Worm (Caenorhabditis elegans) whole organism, L4 larva: ENCODE results near the gene Y69E1A.5.
A peak's percentile ranks its signal among the peaks of the same experiment; 100 is the strongest.

Source experiments
- D1046.2 ChIP-seq: fragments of 200-800 bp; sonication (Bioruptor generic); IDR thresholded peaks from 2 replicates; pipeline ENCODE4 v1.3.6; 2022; ENCODE audit warnings: missing genetic modification characterization, missing compliant biosample characterization
- F44E2.7 ChIP-seq: fragments of 200-800 bp; sonication (Bioruptor generic); IDR thresholded peaks from 2 replicates; pipeline ENCODE4 v2.1.2; 2022; ENCODE audit warnings: missing genetic modification characterization, missing compliant biosample characterization
- Y105C5A.15 ChIP-seq: fragments of 200-800 bp; sonication (Bioruptor generic); IDR thresholded peaks from 2 replicates; pipeline ENCODE4 v1.3.6; 2022; ENCODE audit warnings: missing genetic modification characterization, missing compliant biosample characterization
- Y5F2A.4 ChIP-seq: fragments of 200-800 bp; sonication (Bioruptor generic); optimal IDR thresholded peaks from 2 replicates; lab custom pipeline; 2018; ENCODE audit warnings: mild to moderate bottlenecking, missing genetic modification characterization, missing compliant biosample characterization
- aha-1 ChIP-seq: fragments of 150-350 bp; peaks from one replicate; lab custom pipeline; 2014; ENCODE audit warnings: missing biosample characterization, missing genetic modification characterization
- ceh-20 ChIP-seq: fragments of 200-800 bp; sonication (Bioruptor generic); IDR thresholded peaks from 2 replicates; pipeline ENCODE4 v1.3.6; 2022; ENCODE audit warnings: missing genetic modification reagents, missing genetic modification characterization, missing compliant biosample characterization
- ceh-28 ChIP-seq: fragments of 150-350 bp; optimal IDR thresholded peaks from 2 replicates; lab custom pipeline; 2014; ENCODE audit warnings: missing biosample characterization, missing genetic modification reagents, missing genetic modification characterization
- ceh-32 ChIP-seq: sonication (generic microtip); optimal IDR thresholded peaks from 2 replicates; lab custom pipeline; 2016; ENCODE audit warnings: mild to moderate bottlenecking, missing genetic modification characterization, missing compliant biosample characterization; ENCODE audit not compliant: poor library complexity
- ctbp-1 ChIP-seq: fragments of 200-800 bp; sonication (Bioruptor generic); IDR thresholded peaks from 2 replicates; pipeline ENCODE4 v1.3.6; 2022; ENCODE audit warnings: missing genetic modification reagents, missing genetic modification characterization, missing compliant biosample characterization
- daf-16 ChIP-seq, 3 experiments: sonication (generic microtip); optimal IDR thresholded peaks; 2 replicates each; lab custom pipeline; 2016 to 2017; ENCODE audit warnings: missing genetic modification characterization in 3 of 3, missing genetic modification reagents in 3 of 3, mild to moderate bottlenecking in 2 of 3, missing compliant biosample characterization in 2 of 3, missing biosample characterization in 1 of 3, moderate library complexity in 1 of 3
- daf-19 ChIP-seq: fragments of 200-800 bp; sonication (Bioruptor generic); conservative IDR thresholded peaks from 2 replicates; pipeline ENCODE4 v1.3.6; 2022; ENCODE audit warnings: missing genetic modification characterization, missing compliant biosample characterization
- dmd-6 ChIP-seq: fragments of 200-800 bp; sonication (Bioruptor generic); IDR thresholded peaks from 2 replicates; pipeline ENCODE4 v1.3.6; 2022; ENCODE audit warnings: missing genetic modification reagents, missing genetic modification characterization, missing compliant biosample characterization
- dmd-8 ChIP-seq: fragments of 200-800 bp; sonication (Bioruptor generic); IDR thresholded peaks from 2 replicates; pipeline ENCODE4 v1.3.6; 2022; ENCODE audit warnings: missing genetic modification characterization, missing compliant biosample characterization
- dmd-9 ChIP-seq: fragments of 200-800 bp; sonication (Bioruptor generic); IDR thresholded peaks from 2 replicates; pipeline ENCODE4 v1.3.6; 2022; ENCODE audit warnings: missing genetic modification reagents, missing genetic modification characterization, missing compliant biosample characterization
- dve-1 ChIP-seq: sonication (generic microtip); optimal IDR thresholded peaks from 2 replicates; lab custom pipeline; 2017; ENCODE audit warnings: antibody characterized with exemption, mild to moderate bottlenecking, missing genetic modification characterization, missing compliant biosample characterization; ENCODE audit not compliant: insufficient read depth
- egl-43 ChIP-seq: fragments of 200-800 bp; sonication (Bioruptor generic); IDR thresholded peaks from 2 replicates; pipeline ENCODE4 v1.3.6; 2022; ENCODE audit warnings: missing genetic modification reagents, missing genetic modification characterization, missing compliant biosample characterization
- fkh-10 ChIP-seq: fragments of 150-350 bp; optimal IDR thresholded peaks from 2 replicates; lab custom pipeline; 2014; ENCODE audit warnings: missing biosample characterization, missing genetic modification reagents, missing genetic modification characterization
- hlh-11 ChIP-seq: fragments of 200-800 bp; sonication (Bioruptor generic); optimal IDR thresholded peaks from 2 replicates; lab custom pipeline; 2018; ENCODE audit warnings: mild to moderate bottlenecking, missing genetic modification characterization, missing compliant biosample characterization
- hlh-30 ChIP-seq: sonication (generic microtip); optimal IDR thresholded peaks from 2 replicates; lab custom pipeline; 2017; ENCODE audit warnings: antibody characterized with exemption, mild to moderate bottlenecking, missing genetic modification characterization, missing compliant biosample characterization; ENCODE audit not compliant: insufficient read depth
- lsy-2 ChIP-seq, 2 experiments: fragments of 150-350 bp in 1 of 2; sonication (generic microtip) in 1 of 2; optimal IDR thresholded peaks; 2 replicates each; lab custom pipeline; 2014 to 2017; ENCODE audit warnings: missing biosample characterization in 2 of 2, missing genetic modification characterization in 2 of 2
- mdl-1 ChIP-seq, 2 experiments: fragments of 150-350 bp in 1 of 2; sonication (generic microtip) in 1 of 2; optimal IDR thresholded peaks; 2 replicates each; lab custom pipeline; 2014 to 2017; ENCODE audit warnings: missing biosample characterization in 2 of 2, missing genetic modification characterization in 2 of 2
- mep-1 ChIP-seq: fragments of 150-350 bp; sonication (generic microtip); optimal IDR thresholded peaks from 3 replicates; lab custom pipeline; 2014; ENCODE audit warnings: missing biosample characterization, missing genetic modification characterization
- mes-2 ChIP-seq: sonication (generic microtip); optimal IDR thresholded peaks from 2 replicates; lab custom pipeline; 2016; ENCODE audit warnings: missing genotype, mild to moderate bottlenecking, missing genetic modification characterization, missing compliant biosample characterization; ENCODE audit not compliant: poor library complexity, severe bottlenecking
- mxl-3 ChIP-seq: fragments of 200-800 bp; sonication (Bioruptor generic); optimal IDR thresholded peaks from 2 replicates; lab custom pipeline; 2018; ENCODE audit warnings: mild to moderate bottlenecking, missing genetic modification characterization, missing compliant biosample characterization
- nhr-111 ChIP-seq: fragments of 200-800 bp; sonication (Bioruptor generic); optimal IDR thresholded peaks from 2 replicates; lab custom pipeline; 2018; ENCODE audit warnings: mild to moderate bottlenecking, missing genetic modification characterization, missing compliant biosample characterization
- nhr-237 ChIP-seq: sonication (generic microtip); optimal IDR thresholded peaks from 2 replicates; lab custom pipeline; 2017; ENCODE audit warnings: missing biosample characterization, missing genetic modification characterization
- nhr-25 ChIP-seq: sonication (generic microtip); optimal IDR thresholded peaks from 2 replicates; lab custom pipeline; 2017; ENCODE audit warnings: missing genetic modification characterization, mild to moderate bottlenecking, missing compliant biosample characterization, antibody characterized with exemption, moderate library complexity, borderline replicate concordance; ENCODE audit not compliant: insufficient read depth
- nhr-28 ChIP-seq: fragments of 150-350 bp; optimal IDR thresholded peaks from 2 replicates; lab custom pipeline; 2014; ENCODE audit warnings: missing biosample characterization, missing genetic modification characterization
- nhr-41 ChIP-seq: fragments of 200-800 bp; sonication (Bioruptor generic); IDR thresholded peaks from 2 replicates; pipeline ENCODE4 v1.3.6; 2022; ENCODE audit warnings: missing genetic modification reagents, missing genetic modification characterization, missing compliant biosample characterization
- nhr-6 ChIP-seq: fragments of 150-350 bp; optimal IDR thresholded peaks from 2 replicates; lab custom pipeline; 2014; ENCODE audit warnings: missing biosample characterization, missing genetic modification characterization
- nhr-77 ChIP-seq: fragments of 150-350 bp; optimal IDR thresholded peaks from 2 replicates; lab custom pipeline; 2014; ENCODE audit warnings: missing biosample characterization, missing genetic modification characterization
- tra-1 ChIP-seq: fragments of 200-800 bp; sonication (Bioruptor generic); IDR thresholded peaks from 2 replicates; pipeline ENCODE4 v1.3.6; 2022; ENCODE audit warnings: missing genetic modification reagents, missing genetic modification characterization, missing compliant biosample characterization
- unc-39 ChIP-seq: sonication (generic microtip); optimal IDR thresholded peaks from 2 replicates; lab custom pipeline; 2017; ENCODE audit warnings: missing biosample characterization, missing genetic modification characterization
- unc-62 ChIP-seq, 3 experiments: fragments of 150-350 bp in 1 of 3; sonication (generic microtip); optimal IDR thresholded peaks in 2 of 3; peaks in 1 of 3; 1 replicate in 1 of 3; 2 replicates in 2 of 3; lab custom pipeline; 2014 to 2017; ENCODE audit warnings: missing biosample characterization in 3 of 3, missing genetic modification characterization in 3 of 3, missing genetic modification reagents in 3 of 3, missing genotype in 1 of 3
- ztf-7 ChIP-seq: fragments of 150-350 bp; optimal IDR thresholded peaks from 2 replicates; lab custom pipeline; 2014; ENCODE audit warnings: missing biosample characterization, missing genetic modification characterization

The Y69E1A.5 gene

ce11 chrIV:10979689-10980088 lies 22.2 kb upstream of the Y69E1A.5 start:
- TF ChIP-seq nhr-28, result peak; percentile 2
- TF ChIP-seq egl-43 (GFP tag; lab: Robert Waterston, UW), result no peak
- TF ChIP-seq lsy-2 (tag; optimal IDR thresholded peaks at IDR 0.05; lab: Kevin White, UChicago), result peak in 1 of 2 experiments; percentile 13
- peak; percentile 45 for TF ChIP-seq hlh-30 (tag; lab: Kevin White, UChicago)
- peak in 1 of 2 experiments; percentile 94 for TF ChIP-seq unc-62 (GFP tag; optimal IDR thresholded peaks at IDR 0.05 in 1 of 2; lab: Kevin White, UChicago)
- no peak for TF ChIP-seq unc-62 (tag; optimal IDR thresholded peaks at IDR 0.05; lab: Kevin White, UChicago)
- TF ChIP-seq ctbp-1 (GFP tag; lab: Robert Waterston, UW), result peak; percentile 63; the same call in 1 of the 2 replicates
- TF ChIP-seq Y5F2A.4 (GFP tag; lab: Kevin White, UChicago), result no peak
- peak; percentile 46 for TF ChIP-seq fkh-10
- peak; percentile 22 for TF ChIP-seq mep-1
- TF ChIP-seq aha-1, result peak; percentile 25
- no peak for TF ChIP-seq ztf-7
- TF ChIP-seq hlh-11 (tag; lab: Kevin White, UChicago), result peak; percentile 46
- TF ChIP-seq mes-2 (tag; lab: Kevin White, UChicago), result peak; percentile 10
- TF ChIP-seq daf-16 (GFP tag; optimal IDR thresholded peaks at IDR 0.05; lab: Kevin White, UChicago), result no peak
- no peak for TF ChIP-seq daf-16 (tag; optimal IDR thresholded peaks at IDR 0.05; lab: Kevin White, UChicago)

- TF ChIP-seq ceh-28 (tag; lab: Kevin White, UChicago) (no peak), ztf-7 (no peak), unc-62 (GFP tag; optimal IDR thresholded peaks at IDR 0.05 in 1 of 2; lab: Kevin White, UChicago) (no peak), unc-62 (tag; optimal IDR thresholded peaks at IDR 0.05; lab: Kevin White, UChicago) (no peak), F44E2.7 (GFP tag; lab: Robert Waterston, UW) (no peak), dmd-9 (GFP tag; lab: Robert Waterston, UW) (no peak), egl-43 (GFP tag; lab: Robert Waterston, UW) (no peak)
Measured at ce11 chrIV:10978641-10979040, 21.2 kb upstream of the Y69E1A.5 start.

ce11 chrIV:10975968-10976367 lies 18.5 kb upstream of the Y69E1A.5 start:
- TF ChIP-seq lsy-2 (tag; optimal IDR thresholded peaks at IDR 0.05; lab: Kevin White, UChicago), result peak in 1 of 2 experiments; percentile 48
- 0 out of 2 replicates have a peak, but pooled peaks have one; percentile 33 for TF ChIP-seq D1046.2
- TF ChIP-seq nhr-28, result peak; percentile 70
- peak; percentile 19 for TF ChIP-seq nhr-6
- peak; percentile 52 for TF ChIP-seq mes-2 (tag; lab: Kevin White, UChicago)
- TF ChIP-seq ceh-20, result peak; percentile 36; the same call in 1 of the 2 replicates
- 0 out of 2 replicates have a peak, but pooled peaks have one; percentile 51 for TF ChIP-seq tra-1 (GFP tag; lab: Robert Waterston, UW)
- TF ChIP-seq ceh-32 (tag; lab: Kevin White, UChicago), result no peak
- peak; percentile 68 for TF ChIP-seq hlh-11 (tag; lab: Kevin White, UChicago)
- TF ChIP-seq nhr-25, result peak; percentile 83
- TF ChIP-seq dve-1 (tag; lab: Kevin White, UChicago), result peak; percentile 22
- peak; percentile 66 for TF ChIP-seq mep-1
- peak; percentile 77 for TF ChIP-seq hlh-30 (tag; lab: Kevin White, UChicago)
- no peak for TF ChIP-seq dmd-8 (GFP tag; lab: Robert Waterston, UW)
- TF ChIP-seq nhr-77 (tag; lab: Kevin White, UChicago), result peak; percentile 15
- TF ChIP-seq nhr-111, result no peak
- no peak for TF ChIP-seq Y105C5A.15 (GFP tag; lab: Robert Waterston, UW)
- TF ChIP-seq unc-39 (tag; lab: Kevin White, UChicago), result no peak
- TF ChIP-seq mdl-1 (tag; optimal IDR thresholded peaks at IDR 0.05; lab: Kevin White, UChicago), result peak in 1 of 2 experiments; percentile 46
- no peak for TF ChIP-seq nhr-237
- TF ChIP-seq nhr-41 (GFP tag; lab: Robert Waterston, UW), result 0 out of 2 replicates have a peak, but pooled peaks have one; percentile 31
- TF ChIP-seq mxl-3 (GFP tag; lab: Kevin White, UChicago), result peak; percentile 33
- peak; percentile 55 for TF ChIP-seq dmd-6 (GFP tag; lab: Robert Waterston, UW)
- peak; percentile 50 for TF ChIP-seq aha-1
- no peak for TF ChIP-seq daf-19
